Worm (Caenorhabditis elegans): ENCODE results near the gene epg-9.

ce11 chrIV:2634992-2635391 lies 34.1 kb downstream of the epg-9 start:
- TF ChIP-seq jun-1 (tag; optimal IDR thresholded peaks at IDR 0.05) (no peak), nhr-47 (tag; optimal IDR thresholded peaks at IDR 0.05) (no peak), hlh-17 (GFP tag; optimal IDR thresholded peaks at IDR 0.05; ENCODE audit: borderline replicate concordance) (no peak), nhr-11 (tag; optimal IDR thresholded peaks at IDR 0.05) (no peak), zag-1 (tag; optimal IDR thresholded peaks at IDR 0.05) (no peak)

Data from whole organism, L1 larva.